Worm (Caenorhabditis elegans): ENCODE measurements around the gene col-171.

col-171 gene

ce11 chrX:6371192-6372116 is 37.4 kb downstream of the col-171 start (continued):
- TF ChIP-seq nhr-102 (tag; optimal IDR thresholded peaks at IDR 0.05): no peak
- peak; percentile 45 for TF ChIP-seq unc-130 (GFP tag; optimal IDR thresholded peaks at IDR 0.05)
- TF ChIP-seq mdl-1 (tag; optimal IDR thresholded peaks at IDR 0.05): no peak
- no peak for TF ChIP-seq mxl-2 (GFP tag; conservative IDR thresholded peaks at IDR 0.05)
- peak; percentile 69 to 79 for TF ChIP-seq daf-16 (GFP tag; optimal IDR thresholded peaks at IDR 0.05)
- peak; percentile 54 for TF ChIP-seq daf-16 (tag; optimal IDR thresholded peaks at IDR 0.05)
- TF ChIP-seq dmd-9 (GFP tag; IDR thresholded peaks at IDR 0.05): peak; percentile 67; the same call in 1 of the 2 replicates
- peak; percentile 73 for TF ChIP-seq rbr-2 (tag; optimal IDR thresholded peaks at IDR 0.05)
- TF ChIP-seq dpl-1 (GFP tag; optimal IDR thresholded peaks at IDR 0.05): no peak
- no peak for TF ChIP-seq jun-1 (tag; optimal IDR thresholded peaks at IDR 0.05)
- TF ChIP-seq hlh-30 (tag; optimal IDR thresholded peaks at IDR 0.05; ENCODE audit: insufficient read depth): peak; percentile 50
- TF ChIP-seq php-3 (GFP tag; IDR thresholded peaks at IDR 0.05): no peak
- no peak; the same call in 1 of the 2 replicates for TF ChIP-seq arid-1 (GFP tag; conservative IDR thresholded peaks at IDR 0.05)
- peak; percentile 60 for TF ChIP-seq lir-3 (tag; optimal IDR thresholded peaks at IDR 0.05)
- TF ChIP-seq ceh-20 (GFP tag; IDR thresholded peaks at IDR 0.05): peak; percentile 46; the same call in 1 of the 2 replicates
- TF ChIP-seq nhr-28 (tag; optimal IDR thresholded peaks at IDR 0.05): peak; percentile 24
- peak; percentile 73 for TF ChIP-seq duxl-1 (tag; optimal IDR thresholded peaks at IDR 0.05; ENCODE audit: poor library complexity)
- TF ChIP-seq D1046.2 (GFP tag; IDR thresholded peaks at IDR 0.05): peak; percentile 87
- TF ChIP-seq madf-5 (GFP tag; IDR thresholded peaks at IDR 0.05): peak; percentile 78 to 86; a peak in 2 of 4 replicates
- peak; percentile 51; the same call in 1 of the 2 replicates for TF ChIP-seq Y48G9A.11 (GFP tag; IDR thresholded peaks at IDR 0.05)
- TF ChIP-seq aha-1 (tag): peak; percentile 92
- TF ChIP-seq lin-13 (GFP tag; optimal IDR thresholded peaks at IDR 0.05): no peak
- no peak for TF ChIP-seq hif-1 (tag; optimal IDR thresholded peaks at IDR 0.05)
- 0 out of 2 replicates have a peak, but pooled peaks have one; percentile 16 for TF ChIP-seq nhr-42 (GFP tag; IDR thresholded peaks at IDR 0.05)
- no peak for TF ChIP-seq nhr-237 (tag; optimal IDR thresholded peaks at IDR 0.05)
- peak; percentile 90 for TF ChIP-seq vab-7 (GFP tag; IDR thresholded peaks at IDR 0.05)
- peak; percentile 40 for TF ChIP-seq Y5F2A.4 (GFP tag; optimal IDR thresholded peaks at IDR 0.05)
- 0 out of 2 replicates have a peak, but pooled peaks have one; percentile 40 for TF ChIP-seq ZK337.2 (GFP tag; IDR thresholded peaks at IDR 0.05)
- TF ChIP-seq nhr-6 (tag; optimal IDR thresholded peaks at IDR 0.05): no peak
- TF ChIP-seq attf-4 (tag; optimal IDR thresholded peaks at IDR 0.05): no peak
- TF ChIP-seq daf-12 (tag; optimal IDR thresholded peaks at IDR 0.05): no peak
- no peak for TF ChIP-seq ceh-62 (tag; optimal IDR thresholded peaks at IDR 0.05)
- no peak for TF ChIP-seq tag-97 (GFP tag; IDR thresholded peaks at IDR 0.05)
- peak; percentile 38 for TF ChIP-seq zfp-2 (tag; optimal IDR thresholded peaks at IDR 0.05)
- peak; percentile 89 for TF ChIP-seq pha-4 (GFP tag; IDR thresholded peaks at IDR 0.05)
- no peak for TF ChIP-seq pha-4 (tag; optimal IDR thresholded peaks at IDR 0.05)
- TF ChIP-seq egl-43 (GFP tag; IDR thresholded peaks at IDR 0.05): no peak; the same call in none of the 2 replicates
- peak; percentile 43 for TF ChIP-seq zip-2 (tag; optimal IDR thresholded peaks at IDR 0.05)
- TF ChIP-seq unc-62 (GFP tag; optimal IDR thresholded peaks at IDR 0.05 in 1 of 2): peak in 1 of 2 experiments; percentile 92
- no peak for TF ChIP-seq unc-62 (tag; optimal IDR thresholded peaks at IDR 0.05)
- TF ChIP-seq ctbp-1 (GFP tag; IDR thresholded peaks at IDR 0.05): peak; percentile 85
- peak; percentile 66 for TF ChIP-seq gei-8 (GFP tag; optimal IDR thresholded peaks at IDR 0.05)
- no peak; the same call in 1 of the 2 replicates for TF ChIP-seq lin-1 (GFP tag; IDR thresholded peaks at IDR 0.05)
- TF ChIP-seq Y105C5A.15 (GFP tag; IDR thresholded peaks at IDR 0.05): peak; percentile 91
- no peak for TF ChIP-seq pqm-1 (tag; optimal IDR thresholded peaks at IDR 0.05)
- TF ChIP-seq lin-39 (tag; optimal IDR thresholded peaks at IDR 0.05): no peak
- TF ChIP-seq ZK546.5 (tag; optimal IDR thresholded peaks at IDR 0.05): no peak
- TF ChIP-seq Y75B8A.6 (GFP tag; IDR thresholded peaks at IDR 0.05): 0 out of 2 replicates have a peak, but pooled peaks have one; percentile 77
- TF ChIP-seq aly-2 (tag; optimal IDR thresholded peaks at IDR 0.05): no peak
- TF ChIP-seq ztf-7 (tag; optimal IDR thresholded peaks at IDR 0.05): peak; percentile 15

Data from whole organism, L4 larva.